Fruit fly (Drosophila melanogaster) Kc167 (cell line): Measurements from ENCODE around the gene CG15739.

Experiments
- insv ChIP-seq: fragments of >200 bp; optimal IDR thresholded peaks from 3 replicates; lab custom pipeline; 2018; ENCODE audit warnings: missing external identifiers
- psq ChIP-seq: fragments of >200 bp; optimal IDR thresholded peaks from 2 replicates; lab custom pipeline; 2017; ENCODE audit warnings: missing external identifiers

- TF ChIP-seq insv (lab: Kevin White, UChicago) (no peak), psq (lab: Kevin White, UChicago) (no peak)
Observed at dm6 chrX:11917056-11917633, 44.0 kb downstream of the CG15739 start, which contains the start of gene pot.
